Fruit fly (Drosophila melanogaster) whole organism, embryonic: ENCODE results near the gene CG14995.

Source experiments
- ATbp ChIP-seq: fragments of 200-800 bp; sonication (Bioruptor generic); optimal IDR thresholded peaks from 2 replicates; lab custom pipeline; 2017; ENCODE audit warnings: missing biosample characterization, mild to moderate bottlenecking, missing genetic modification characterization, missing genetic modification reagents
- CG1024 ChIP-seq: fragments of 200-800 bp; sonication (Bioruptor generic); IDR thresholded peaks from 2 replicates; pipeline ENCODE4 v1.3.6; 2022; ENCODE audit warnings: missing biosample characterization, missing genetic modification characterization
- CG10267 ChIP-seq: fragments of 200-800 bp; sonication (Bioruptor generic); optimal IDR thresholded peaks from 2 replicates; lab custom pipeline; 2018; ENCODE audit warnings: missing biosample characterization, mild to moderate bottlenecking, missing genetic modification characterization, moderate library complexity
- CG10654 ChIP-seq: fragments of 200-800 bp; sonication (Bioruptor generic); optimal IDR thresholded peaks from 2 replicates; lab custom pipeline; 2016; ENCODE audit warnings: missing biosample characterization, missing genetic modification characterization
- CG11093 ChIP-seq: fragments of 200-800 bp; sonication (Bioruptor generic); IDR thresholded peaks from 3 replicates; pipeline ENCODE4 v1.3.6; 2022; ENCODE audit warnings: missing biosample characterization, missing genetic modification characterization
- CG11723 ChIP-seq: fragments of 200-800 bp; sonication (Bioruptor generic); optimal IDR thresholded peaks from 2 replicates; lab custom pipeline; 2017; ENCODE audit warnings: missing biosample characterization, mild to moderate bottlenecking, missing genetic modification characterization
- CG12104 ChIP-seq: fragments of 200-800 bp; sonication (Bioruptor generic); optimal IDR thresholded peaks from 3 replicates; lab custom pipeline; 2016; ENCODE audit warnings: missing biosample characterization, missing genetic modification characterization
- CG12659 ChIP-seq: fragments of 200-800 bp; sonication (Bioruptor generic); optimal IDR thresholded peaks from 3 replicates; lab custom pipeline; 2017; ENCODE audit warnings: mild to moderate bottlenecking, missing biosample characterization, missing genetic modification reagents, missing genetic modification characterization
- CG14014 ChIP-seq: fragments of 200-800 bp; sonication (Bioruptor generic); IDR thresholded peaks from 2 replicates; pipeline ENCODE4 v1.3.6; 2022; ENCODE audit warnings: missing biosample characterization, missing genetic modification characterization
- CG17186 ChIP-seq: fragments of 200-800 bp; sonication (Bioruptor generic); optimal IDR thresholded peaks from 3 replicates; lab custom pipeline; 2017; ENCODE audit warnings: missing biosample characterization, missing genetic modification reagents, missing genetic modification characterization
- CG17359 ChIP-seq: fragments of 200-800 bp; sonication (Bioruptor generic); optimal IDR thresholded peaks from 3 replicates; lab custom pipeline; 2018; ENCODE audit warnings: missing biosample characterization, mild to moderate bottlenecking, missing genetic modification characterization, moderate library complexity
- CG17829 ChIP-seq: fragments of 200-800 bp; optimal IDR thresholded peaks from 2 replicates; lab custom pipeline; 2019; ENCODE audit warnings: missing biosample characterization, mild to moderate bottlenecking, missing genetic modification characterization, moderate library complexity
- CG2889 ChIP-seq: fragments of 200-800 bp; sonication (Bioruptor generic); IDR thresholded peaks from 3 replicates; pipeline ENCODE4 v1.3.6; 2022; ENCODE audit warnings: missing biosample characterization, missing genetic modification characterization
- CG30020 ChIP-seq: fragments of 200-800 bp; optimal IDR thresholded peaks from 2 replicates; lab custom pipeline; 2019; ENCODE audit warnings: missing biosample characterization, mild to moderate bottlenecking, missing genetic modification characterization, moderate library complexity
- CG30431 ChIP-seq: fragments of 200-800 bp; sonication (Bioruptor generic); optimal IDR thresholded peaks from 2 replicates; lab custom pipeline; 2017; ENCODE audit warnings: missing biosample characterization, missing genetic modification characterization
- CG4707 ChIP-seq: fragments of 200-800 bp; sonication (Bioruptor generic); optimal IDR thresholded peaks from 2 replicates; lab custom pipeline; 2018; ENCODE audit warnings: missing biosample characterization, mild to moderate bottlenecking, missing genetic modification characterization, moderate library complexity
- CG5953 ChIP-seq: fragments of 200-800 bp; sonication (Bioruptor generic); IDR thresholded peaks from 2 replicates; pipeline ENCODE4 v1.3.6; 2022; ENCODE audit warnings: missing biosample characterization, missing genetic modification characterization
- CG7372 ChIP-seq: fragments of 200-800 bp; sonication (Bioruptor generic); IDR thresholded peaks from 2 replicates; pipeline ENCODE4 v1.3.6; 2022; ENCODE audit warnings: missing biosample characterization, missing genetic modification characterization
- CG7963 ChIP-seq: fragments of 200-800 bp; sonication (Bioruptor generic); IDR thresholded peaks from 3 replicates; pipeline ENCODE4 v1.3.6; 2022; ENCODE audit warnings: missing biosample characterization, missing genetic modification characterization; ENCODE audit not compliant: partially characterized antibody
- Dek ChIP-seq: fragments of 200-800 bp; sonication (Bioruptor generic); optimal IDR thresholded peaks from 3 replicates; lab custom pipeline; 2019; ENCODE audit warnings: missing biosample characterization, mild to moderate bottlenecking, missing genetic modification characterization, moderate library complexity
- Dp ChIP-seq: fragments of 200-800 bp; sonication (Bioruptor generic); optimal IDR thresholded peaks from 2 replicates; lab custom pipeline; 2018; ENCODE audit warnings: missing biosample characterization, mild to moderate bottlenecking, missing genetic modification characterization, moderate library complexity
- Dref ChIP-seq: fragments of 200-800 bp; sonication (Bioruptor generic); IDR thresholded peaks from 2 replicates; pipeline ENCODE4 v1.3.6; 2022; ENCODE audit warnings: missing biosample characterization, missing genetic modification characterization
- Gsc ChIP-seq: fragments of 200-800 bp; sonication (Bioruptor generic); IDR thresholded peaks from 2 replicates; pipeline ENCODE4 v1.3.6; 2022; ENCODE audit warnings: missing biosample characterization, missing genetic modification characterization
- HLH3B ChIP-seq: fragments of 200-800 bp; sonication (Bioruptor generic); IDR thresholded peaks from 2 replicates; pipeline ENCODE4 v1.3.6; 2022; ENCODE audit warnings: missing biosample characterization, missing genetic modification characterization
- Hey ChIP-seq: fragments of 200-800 bp; sonication (Bioruptor generic); optimal IDR thresholded peaks from 3 replicates; lab custom pipeline; 2018; ENCODE audit warnings: missing biosample characterization, mild to moderate bottlenecking, missing genetic modification characterization
- HmgZ ChIP-seq: fragments of 200-800 bp; sonication (Bioruptor generic); optimal IDR thresholded peaks from 2 replicates; lab custom pipeline; 2018; ENCODE audit warnings: missing biosample characterization, mild to moderate bottlenecking, missing genetic modification characterization
- Hsf ChIP-seq: fragments of 200-800 bp; sonication (Bioruptor generic); optimal IDR thresholded peaks from 3 replicates; lab custom pipeline; 2016; ENCODE audit warnings: missing biosample characterization, missing genetic modification characterization
- Spps ChIP-seq: fragments of 200-800 bp; sonication (Bioruptor generic); optimal IDR thresholded peaks from 2 replicates; lab custom pipeline; 2018; ENCODE audit warnings: missing biosample characterization, mild to moderate bottlenecking, missing genetic modification characterization
- al ChIP-seq: fragments of 200-800 bp; sonication (Bioruptor generic); IDR thresholded peaks from 2 replicates; pipeline ENCODE4 v1.3.6; 2022; ENCODE audit warnings: missing biosample characterization, missing genetic modification characterization
- ap ChIP-seq: fragments of 200-800 bp; sonication (Bioruptor generic); IDR thresholded peaks from 2 replicates; pipeline ENCODE4 v1.3.6; 2022; ENCODE audit warnings: missing biosample characterization, missing genetic modification characterization
- ato ChIP-seq: fragments of 200-800 bp; sonication (Bioruptor generic); IDR thresholded peaks from 2 replicates; pipeline ENCODE4 v1.3.6; 2022; ENCODE audit warnings: missing biosample characterization, missing genetic modification characterization; ENCODE audit not compliant: partially characterized antibody
- bab2 ChIP-seq: fragments of 200-800 bp; sonication (Bioruptor generic); optimal IDR thresholded peaks from 2 replicates; lab custom pipeline; 2016; ENCODE audit warnings: missing biosample characterization, missing genetic modification characterization
- cad ChIP-seq: fragments of >200 bp; optimal IDR thresholded peaks from 2 replicates; lab custom pipeline; 2017; ENCODE audit warnings: missing biosample characterization, missing genetic modification characterization
- chif ChIP-seq, 2 experiments: fragments of 200-800 bp; sonication (Bioruptor generic); optimal IDR thresholded peaks; 3 replicates each; lab custom pipeline; 2016; ENCODE audit warnings: missing biosample characterization in 2 of 2, missing genetic modification characterization in 2 of 2
- croc ChIP-seq: fragments of 200-800 bp; sonication (Bioruptor generic); conservative IDR thresholded peaks from 3 replicates; pipeline ENCODE4 v1.3.6; 2022; ENCODE audit warnings: missing biosample characterization, missing genetic modification characterization
- ind ChIP-seq: fragments of 200-800 bp; sonication (Bioruptor generic); optimal IDR thresholded peaks from 3 replicates; lab custom pipeline; 2016; ENCODE audit warnings: missing biosample characterization, missing genetic modification characterization
- jing ChIP-seq: fragments of 200-800 bp; sonication (Bioruptor generic); optimal IDR thresholded peaks from 2 replicates; lab custom pipeline; 2018; ENCODE audit warnings: missing biosample characterization, mild to moderate bottlenecking, missing genetic modification characterization
- lab ChIP-seq: fragments of 200-800 bp; sonication (Bioruptor generic); optimal IDR thresholded peaks from 3 replicates; lab custom pipeline; 2017; ENCODE audit warnings: missing biosample characterization, missing genetic modification characterization, mild to moderate bottlenecking, moderate library complexity, missing genetic modification reagents
- onecut ChIP-seq: fragments of 200-800 bp; sonication (Bioruptor generic); IDR thresholded peaks from 2 replicates; pipeline ENCODE4 v1.3.6; 2022; ENCODE audit warnings: missing biosample characterization, missing genetic modification characterization
- peb ChIP-seq: fragments of 200-800 bp; sonication (Bioruptor generic); IDR thresholded peaks from 2 replicates; pipeline ENCODE4 v1.3.6; 2022; ENCODE audit warnings: missing biosample characterization, missing genetic modification characterization
- rib ChIP-seq: fragments of 200-800 bp; sonication (Bioruptor generic); IDR thresholded peaks from 2 replicates; pipeline ENCODE4 v1.3.6; 2022; ENCODE audit warnings: missing biosample characterization, missing genetic modification characterization
- row ChIP-seq: fragments of 200-800 bp; sonication (Bioruptor generic); IDR thresholded peaks from 3 replicates; pipeline ENCODE4 v1.3.6; 2022; ENCODE audit warnings: missing biosample characterization, missing genetic modification characterization
- salm ChIP-seq: fragments of 200-800 bp; sonication (Bioruptor generic); optimal IDR thresholded peaks from 2 replicates; lab custom pipeline; 2018; ENCODE audit warnings: missing biosample characterization, mild to moderate bottlenecking, missing genetic modification characterization
- sc ChIP-seq, 3 experiments: fragments of >200 bp in 2 of 3; fragments of 200-800 bp in 1 of 3; sonication (Bioruptor generic) in 1 of 3; optimal IDR thresholded peaks; 2 replicates in 2 of 3; 3 replicates in 1 of 3; lab custom pipeline; 2017; ENCODE audit warnings: mild to moderate bottlenecking in 1 of 3, missing biosample characterization in 1 of 3, missing genetic modification characterization in 1 of 3, missing genetic modification reagents in 1 of 3
- sima ChIP-seq: fragments of 200-800 bp; sonication (Bioruptor generic); optimal IDR thresholded peaks from 2 replicates; lab custom pipeline; 2016; ENCODE audit warnings: missing biosample characterization, missing genetic modification characterization
- sob ChIP-seq: fragments of 200-800 bp; sonication (Bioruptor generic); IDR thresholded peaks from 2 replicates; pipeline ENCODE4 v1.3.6; 2022; ENCODE audit warnings: missing biosample characterization, missing genetic modification characterization
- stc ChIP-seq: fragments of 200-800 bp; sonication (Bioruptor generic); IDR thresholded peaks from 2 replicates; pipeline ENCODE4 v1.3.6; 2022; ENCODE audit warnings: missing biosample characterization, missing genetic modification characterization
- sug ChIP-seq: fragments of 200-800 bp; optimal IDR thresholded peaks from 2 replicates; lab custom pipeline; 2019; ENCODE audit warnings: missing biosample characterization, mild to moderate bottlenecking, missing genetic modification characterization, moderate library complexity
- vnd ChIP-seq: fragments of 200-800 bp; sonication (Bioruptor generic); IDR thresholded peaks from 3 replicates; pipeline ENCODE4 v1.3.6; 2022; ENCODE audit warnings: missing biosample characterization, missing genetic modification characterization; ENCODE audit not compliant: partially characterized antibody
- wdn ChIP-seq: fragments of 200-800 bp; sonication (Bioruptor generic); IDR thresholded peaks from 2 replicates; pipeline ENCODE4 v1.3.6; 2022; ENCODE audit warnings: missing biosample characterization, missing genetic modification characterization

Gene CG14995

dm6 chr3L:4122185-4122767, 19.2 kb upstream of the CG14995 start, which contains the start of gene Chd64:
Gene Chd64, minus strand, starts transcription at chr3L:4122388.
- TF ChIP-seq CG12104 (GFP tag; lab: Kevin White, UChicago) (peak; percentile 14), CG1024 (GFP tag; lab: Robert Waterston, UW) (0 out of 2 replicates have a peak, but pooled peaks have one; percentile 11), Dek (tag; lab: Kevin White, UChicago) (peak; percentile 30), cad (GFP tag; lab: Kevin White, UChicago) (no peak), CG10654 (GFP tag; lab: Kevin White, UChicago) (no peak), HmgZ (tag; lab: Kevin White, UChicago) (peak; percentile 71), stc (GFP tag; lab: Robert Waterston, UW) (0 out of 2 replicates have a peak, but pooled peaks have one; percentile 14), CG12659 (peak; percentile 72), peb (GFP tag; lab: Robert Waterston, UW) (no peak), onecut (no peak), sob (GFP tag; lab: Robert Waterston, UW) (peak; percentile 62; the same call in 1 of the 2 replicates), CG17359 (tag; lab: Kevin White, UChicago) (peak; percentile 47), ind (GFP tag; lab: Kevin White, UChicago) (no peak), CG5953 (GFP tag; lab: Robert Waterston, UW) (no peak), CG17186 (GFP tag; lab: Kevin White, UChicago) (no peak), salm (tag; lab: Kevin White, UChicago) (no peak), Dref (GFP tag; lab: Robert Waterston, UW) (no peak), ato (GFP tag; lab: Robert Waterston, UW) (peak; percentile 51; the same call in 1 of the 2 replicates), CG30020 (tag; lab: Kevin White, UChicago) (no peak), wdn (no peak), jing (no peak), HLH3B (no peak), CG14014 (no peak; the same call in 1 of the 2 replicates), croc (GFP tag; lab: Robert Waterston, UW) (no peak), CG11093 (GFP tag; lab: Robert Waterston, UW) (no peak; the same call in 2 of the 3 replicates), Gsc (no peak), sug (tag; lab: Kevin White, UChicago) (peak; percentile 63), bab2 (no peak), vnd (GFP tag; lab: Robert Waterston, UW) (no peak), Hey (tag; lab: Kevin White, UChicago) (no peak), ATbp (GFP tag; lab: Kevin White, UChicago) (no peak), CG30431 (GFP tag; lab: Kevin White, UChicago) (no peak), Hsf (GFP tag; lab: Kevin White, UChicago) (peak; percentile 23), row (peak; percentile 50; the same call in 2 of the 3 replicates), CG2889 (no peak), rib (GFP tag; lab: Robert Waterston, UW) (0 out of 2 replicates have a peak, but pooled peaks have one; percentile 9), CG4707 (GFP tag; lab: Kevin White, UChicago) (peak; percentile 40), CG11723 (GFP tag; lab: Kevin White, UChicago) (peak; percentile 19), chif (GFP tag; optimal IDR thresholded peaks at IDR 0.05; lab: Kevin White, UChicago) (peak in 1 of 2 experiments; percentile 11), ap (GFP tag; lab: Robert Waterston, UW) (no peak), sima (GFP tag; lab: Kevin White, UChicago) (no peak), Dp (GFP tag; lab: Kevin White, UChicago) (peak; percentile 23), CG10267 (peak; percentile 68), lab (GFP tag; lab: Kevin White, UChicago) (peak; percentile 84), al (GFP tag; lab: Robert Waterston, UW) (no peak), CG7963 (GFP tag; lab: Robert Waterston, UW) (no peak), CG7372 (GFP tag; lab: Robert Waterston, UW) (no peak), sc (optimal IDR thresholded peaks at IDR 0.05; lab: Kevin White, UChicago) (no peak), sc (GFP tag; optimal IDR thresholded peaks at IDR 0.05; lab: Kevin White, UChicago) (no peak), CG17829 (tag; lab: Kevin White, UChicago) (no peak), Spps (no peak)
